Fruit fly (Drosophila melanogaster) whole organism, pupa: Measurements from ENCODE around the gene CG13614.

ENCODE experiments used
- CG13204 ChIP-seq: fragments of 200-800 bp; sonication (Bioruptor generic); optimal IDR thresholded peaks from 2 replicates; lab custom pipeline; 2018; ENCODE audit warnings: missing biosample characterization, mild to moderate bottlenecking, missing genetic modification characterization, moderate library complexity
- CG14655 ChIP-seq: fragments of 200-800 bp; sonication (Bioruptor generic); optimal IDR thresholded peaks from 3 replicates; lab custom pipeline; 2017; ENCODE audit warnings: mild to moderate bottlenecking, missing biosample characterization, missing genetic modification reagents, missing genetic modification characterization
- CG17806 ChIP-seq: fragments of 200-800 bp; sonication (Bioruptor generic); optimal IDR thresholded peaks from 2 replicates; lab custom pipeline; 2018; ENCODE audit warnings: missing biosample characterization, mild to moderate bottlenecking, missing genetic modification characterization, moderate library complexity
- CG32121 ChIP-seq: fragments of 200-800 bp; sonication (Bioruptor generic); IDR thresholded peaks from 2 replicates; pipeline ENCODE4 v1.3.6; 2022; ENCODE audit warnings: missing biosample characterization, missing genetic modification characterization
- CG4496 ChIP-seq: fragments of 200-800 bp; sonication (Bioruptor generic); IDR thresholded peaks from 3 replicates; pipeline ENCODE4 v1.3.6; 2022; ENCODE audit warnings: missing biosample characterization, missing genetic modification characterization
- D1 ChIP-seq: fragments of 200-800 bp; sonication (Bioruptor generic); optimal IDR thresholded peaks from 2 replicates; lab custom pipeline; 2018; ENCODE audit warnings: missing biosample characterization, mild to moderate bottlenecking, missing genetic modification characterization, moderate library complexity
- Ets98B ChIP-seq: fragments of 200-800 bp; sonication (Bioruptor generic); IDR thresholded peaks from 2 replicates; pipeline ENCODE4 v1.3.6; 2022; ENCODE audit warnings: missing biosample characterization, missing genetic modification characterization
- Pif1A ChIP-seq: fragments of 200-800 bp; sonication (Bioruptor generic); optimal IDR thresholded peaks from 3 replicates; lab custom pipeline; 2016; ENCODE audit warnings: missing biosample characterization, missing genetic modification characterization
- fd96Ca ChIP-seq: fragments of 200-800 bp; sonication (Bioruptor generic); IDR thresholded peaks from 3 replicates; pipeline ENCODE4 v1.3.6; 2022; ENCODE audit warnings: missing biosample characterization, missing genetic modification characterization
- gl ChIP-seq: fragments of 200-800 bp; sonication (Bioruptor generic); optimal IDR thresholded peaks from 2 replicates; lab custom pipeline; 2018; ENCODE audit warnings: missing biosample characterization, mild to moderate bottlenecking, missing genetic modification characterization
- rn ChIP-seq: fragments of 200-800 bp; sonication (Bioruptor generic); IDR thresholded peaks from 2 replicates; pipeline ENCODE4 v1.3.6; 2022; ENCODE audit warnings: missing biosample characterization, missing genetic modification characterization

DNA sequence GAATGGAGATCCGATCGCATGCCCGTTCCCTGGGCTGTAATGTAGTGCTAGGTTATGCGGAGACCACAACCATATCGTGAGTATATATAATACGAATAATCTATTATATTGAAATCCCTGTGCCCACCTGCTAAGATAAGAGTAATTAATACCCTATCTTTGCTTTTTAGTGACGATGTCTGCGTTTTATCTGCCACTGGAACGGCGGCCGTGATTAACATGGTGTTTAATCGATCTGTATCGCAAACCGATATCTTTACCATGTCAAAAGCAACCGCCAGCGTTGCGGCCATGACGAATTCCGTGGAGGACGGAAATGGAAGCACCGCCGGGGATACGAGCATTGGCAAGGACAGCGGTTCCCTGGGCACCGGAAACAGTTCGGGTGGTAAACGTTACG is 15.9 kb upstream of the CG13614 start:
- TF ChIP-seq CG13204 (GFP tag; lab: Kevin White, UChicago) (no peak), Pif1A (GFP tag; lab: Kevin White, UChicago) (no peak), CG17806 (tag; lab: Kevin White, UChicago) (no peak), rn (GFP tag; lab: Robert Waterston, UW) (no peak), Ets98B (GFP tag; lab: Robert Waterston, UW) (no peak), CG4496 (no peak), fd96Ca (no peak), gl (no peak), CG14655 (GFP tag; lab: Kevin White, UChicago) (no peak), D1 (tag; lab: Kevin White, UChicago) (no peak), CG32121 (GFP tag; lab: Robert Waterston, UW) (no peak)
